Fruit fly (Drosophila melanogaster) whole organism, embryonic: Measurements from ENCODE around the gene Mur2B.
A peak's percentile ranks its signal among the peaks of the same experiment; 100 is the strongest.

Experiments
- Abd-B ChIP-seq: fragments of 200-800 bp; sonication (Bioruptor generic); optimal IDR thresholded peaks from 2 replicates; lab custom pipeline; 2018; ENCODE audit warnings: missing biosample characterization, mild to moderate bottlenecking, missing genetic modification characterization, moderate library complexity
- Adf1 ChIP-seq: fragments of 200-800 bp; sonication (Bioruptor generic); IDR thresholded peaks from 2 replicates; pipeline ENCODE4 v1.3.6; 2022; ENCODE audit warnings: missing biosample characterization, missing genetic modification characterization
- B-H1 ChIP-seq: fragments of 200-800 bp; sonication (Bioruptor generic); IDR thresholded peaks from 3 replicates; pipeline ENCODE4 v1.3.6; 2022; ENCODE audit warnings: missing biosample characterization, missing genetic modification characterization
- C15 ChIP-seq: fragments of 200-800 bp; sonication (Bioruptor generic); IDR thresholded peaks from 3 replicates; pipeline ENCODE4 v1.3.6; 2022; ENCODE audit warnings: missing biosample characterization, missing genetic modification characterization
- CG10543 ChIP-seq: fragments of 200-800 bp; sonication (Bioruptor generic); optimal IDR thresholded peaks from 3 replicates; lab custom pipeline; 2017; ENCODE audit warnings: missing biosample characterization, mild to moderate bottlenecking, missing genetic modification characterization, moderate library complexity
- CG10654 ChIP-seq: fragments of 200-800 bp; sonication (Bioruptor generic); optimal IDR thresholded peaks from 2 replicates; lab custom pipeline; 2016; ENCODE audit warnings: missing biosample characterization, missing genetic modification characterization
- CG1602 ChIP-seq: fragments of 200-800 bp; sonication (Bioruptor generic); optimal IDR thresholded peaks from 3 replicates; lab custom pipeline; 2016; ENCODE audit warnings: missing biosample characterization, missing genetic modification characterization
- CG16863 ChIP-seq: fragments of 200-800 bp; sonication (Bioruptor generic); optimal IDR thresholded peaks from 3 replicates; lab custom pipeline; 2016; ENCODE audit warnings: missing biosample characterization, missing genetic modification characterization
- CG17912 ChIP-seq: fragments of 200-800 bp; sonication (Bioruptor generic); optimal IDR thresholded peaks from 2 replicates; lab custom pipeline; 2018; ENCODE audit warnings: missing biosample characterization, mild to moderate bottlenecking, missing genetic modification characterization
- CG18262 ChIP-seq: fragments of 200-800 bp; optimal IDR thresholded peaks from 3 replicates; lab custom pipeline; 2019; ENCODE audit warnings: missing biosample characterization, mild to moderate bottlenecking, missing genetic modification characterization, moderate library complexity
- CG43689 ChIP-seq: fragments of 200-800 bp; sonication (Bioruptor generic); IDR thresholded peaks from 2 replicates; pipeline ENCODE4 v1.3.6; 2022; ENCODE audit warnings: missing biosample characterization, missing genetic modification characterization
- CG4424 ChIP-seq: fragments of 200-800 bp; sonication (Bioruptor generic); optimal IDR thresholded peaks from 3 replicates; lab custom pipeline; 2016; ENCODE audit warnings: missing biosample characterization, missing genetic modification characterization
- CG6654 ChIP-seq: fragments of 200-800 bp; sonication (Bioruptor generic); optimal IDR thresholded peaks from 2 replicates; lab custom pipeline; 2017; ENCODE audit warnings: missing biosample characterization, mild to moderate bottlenecking, missing genetic modification characterization
- CG8388 ChIP-seq: fragments of 200-800 bp; sonication (Bioruptor generic); optimal IDR thresholded peaks from 2 replicates; lab custom pipeline; 2019; ENCODE audit warnings: missing biosample characterization, mild to moderate bottlenecking, missing genetic modification characterization, moderate library complexity
- CG8765 ChIP-seq: fragments of 200-800 bp; sonication (Bioruptor generic); IDR thresholded peaks from 2 replicates; pipeline ENCODE4 v1.3.6; 2022; ENCODE audit warnings: missing biosample characterization, missing genetic modification characterization
- CG8924 ChIP-seq: fragments of 200-800 bp; optimal IDR thresholded peaks from 3 replicates; lab custom pipeline; 2019; ENCODE audit warnings: missing biosample characterization, mild to moderate bottlenecking, missing genetic modification characterization, moderate library complexity
- CG8944 ChIP-seq: fragments of 200-800 bp; sonication (Bioruptor generic); optimal IDR thresholded peaks from 3 replicates; lab custom pipeline; 2016; ENCODE audit warnings: missing biosample characterization, missing genetic modification characterization
- CG9727 ChIP-seq: fragments of 200-800 bp; sonication (Bioruptor generic); optimal IDR thresholded peaks from 3 replicates; lab custom pipeline; 2017; ENCODE audit warnings: missing biosample characterization, mild to moderate bottlenecking, missing genetic modification characterization
- CG9797 ChIP-seq: fragments of 200-800 bp; sonication (Bioruptor generic); optimal IDR thresholded peaks from 3 replicates; lab custom pipeline; 2018; ENCODE audit warnings: missing biosample characterization, mild to moderate bottlenecking, missing genetic modification characterization
- Deaf1 ChIP-seq: fragments of 200-800 bp; optimal IDR thresholded peaks from 3 replicates; lab custom pipeline; 2019; ENCODE audit warnings: missing biosample characterization, mild to moderate bottlenecking, missing genetic modification characterization, moderate library complexity
- Dip3 ChIP-seq: fragments of 200-800 bp; sonication (Bioruptor generic); optimal IDR thresholded peaks from 3 replicates; lab custom pipeline; 2016; ENCODE audit warnings: missing biosample characterization, missing genetic modification characterization
- HLH54F ChIP-seq: fragments of 200-800 bp; sonication (Bioruptor generic); optimal IDR thresholded peaks from 3 replicates; lab custom pipeline; 2016; ENCODE audit warnings: missing biosample characterization, missing genetic modification characterization
- Hr3 ChIP-seq: fragments of 200-800 bp; sonication (Bioruptor generic); optimal IDR thresholded peaks from 3 replicates; lab custom pipeline; 2016; ENCODE audit warnings: missing biosample characterization, missing genetic modification characterization
- Hr51 ChIP-seq, 2 experiments: fragments of 200-800 bp; sonication (Bioruptor generic); optimal IDR thresholded peaks; 2 replicates in 1 of 2; 3 replicates in 1 of 2; lab custom pipeline; 2016 to 2018; ENCODE audit warnings: missing biosample characterization in 2 of 2, missing genetic modification characterization in 2 of 2, mild to moderate bottlenecking in 1 of 2, moderate library complexity in 1 of 2
- Hsf ChIP-seq: fragments of 200-800 bp; sonication (Bioruptor generic); optimal IDR thresholded peaks from 3 replicates; lab custom pipeline; 2016; ENCODE audit warnings: missing biosample characterization, missing genetic modification characterization
- MESR4 ChIP-seq: fragments of 200-800 bp; sonication (Bioruptor generic); optimal IDR thresholded peaks from 2 replicates; lab custom pipeline; 2018; ENCODE audit warnings: missing biosample characterization, mild to moderate bottlenecking, missing genetic modification characterization, moderate library complexity
- Meics ChIP-seq: fragments of 200-800 bp; sonication (Bioruptor generic); optimal IDR thresholded peaks from 2 replicates; lab custom pipeline; 2017; ENCODE audit warnings: missing biosample characterization, mild to moderate bottlenecking, missing genetic modification characterization
- Trl ChIP-seq, 3 experiments: fragments of >200 bp in 2 of 3; fragments of 200-800 bp in 1 of 3; sonication (Bioruptor generic) in 1 of 3; optimal IDR thresholded peaks; 2 replicates in 1 of 3; 3 replicates in 2 of 3; lab custom pipeline; 2016 to 2017; ENCODE audit warnings: missing biosample characterization in 1 of 3, missing genetic modification characterization in 1 of 3
- Vsx1 ChIP-seq: fragments of 200-800 bp; sonication (Bioruptor generic); optimal IDR thresholded peaks from 2 replicates; lab custom pipeline; 2017; ENCODE audit warnings: missing biosample characterization, mild to moderate bottlenecking, missing genetic modification characterization, missing genetic modification reagents
- abd-A ChIP-seq: fragments of 200-800 bp; sonication (Bioruptor generic); optimal IDR thresholded peaks from 3 replicates; lab custom pipeline; 2019; ENCODE audit warnings: missing biosample characterization, mild to moderate bottlenecking, missing genetic modification characterization, moderate library complexity
- al ChIP-seq: fragments of 200-800 bp; sonication (Bioruptor generic); IDR thresholded peaks from 2 replicates; pipeline ENCODE4 v1.3.6; 2022; ENCODE audit warnings: missing biosample characterization, missing genetic modification characterization
- chif ChIP-seq, 2 experiments: fragments of 200-800 bp; sonication (Bioruptor generic); optimal IDR thresholded peaks; 3 replicates each; lab custom pipeline; 2016; ENCODE audit warnings: missing biosample characterization in 2 of 2, missing genetic modification characterization in 2 of 2
- chm ChIP-seq: fragments of 200-800 bp; sonication (Bioruptor generic); IDR thresholded peaks from 2 replicates; pipeline ENCODE4 v1.3.6; 2022; ENCODE audit warnings: missing biosample characterization, missing genetic modification characterization
- chn ChIP-seq: fragments of 200-800 bp; sonication (Bioruptor generic); optimal IDR thresholded peaks from 2 replicates; lab custom pipeline; 2016; ENCODE audit warnings: missing biosample characterization, missing genetic modification characterization
- crol ChIP-seq: fragments of 200-800 bp; sonication (Bioruptor generic); IDR thresholded peaks from 2 replicates; pipeline ENCODE4 v1.3.6; 2022; ENCODE audit warnings: missing biosample characterization, missing genetic modification characterization
- ewg ChIP-seq: fragments of 200-800 bp; sonication (Bioruptor generic); optimal IDR thresholded peaks from 3 replicates; lab custom pipeline; 2017; ENCODE audit warnings: mild to moderate bottlenecking, missing biosample characterization, missing genetic modification reagents, missing genetic modification characterization
- fd64A ChIP-seq: fragments of 200-800 bp; sonication (Bioruptor generic); optimal IDR thresholded peaks from 3 replicates; lab custom pipeline; 2018; ENCODE audit warnings: missing biosample characterization, mild to moderate bottlenecking, missing genetic modification characterization
- jing ChIP-seq: fragments of 200-800 bp; sonication (Bioruptor generic); optimal IDR thresholded peaks from 2 replicates; lab custom pipeline; 2018; ENCODE audit warnings: missing biosample characterization, mild to moderate bottlenecking, missing genetic modification characterization
- mam ChIP-seq: fragments of 200-800 bp; sonication (Bioruptor generic); optimal IDR thresholded peaks from 3 replicates; lab custom pipeline; 2016; ENCODE audit warnings: missing biosample characterization, missing genetic modification characterization
- nerfin-2 ChIP-seq: fragments of 200-800 bp; sonication (Bioruptor generic); IDR thresholded peaks from 2 replicates; pipeline ENCODE4 v1.3.6; 2022; ENCODE audit warnings: missing biosample characterization, missing genetic modification characterization; ENCODE audit not compliant: partially characterized antibody
- schlank ChIP-seq: fragments of 200-800 bp; sonication (Bioruptor generic); optimal IDR thresholded peaks from 2 replicates; lab custom pipeline; 2018; ENCODE audit warnings: missing biosample characterization, mild to moderate bottlenecking, missing genetic modification characterization
- unpg ChIP-seq: fragments of 200-800 bp; sonication (Bioruptor generic); optimal IDR thresholded peaks from 3 replicates; lab custom pipeline; 2018; ENCODE audit warnings: missing biosample characterization, mild to moderate bottlenecking, missing genetic modification characterization, moderate library complexity
- z ChIP-seq: fragments of 200-800 bp; sonication (Bioruptor generic); IDR thresholded peaks from 3 replicates; pipeline ENCODE4 v1.3.6; 2022; ENCODE audit warnings: missing biosample characterization, missing genetic modification characterization
- zfh2 ChIP-seq: fragments of 200-800 bp; sonication (Bioruptor generic); optimal IDR thresholded peaks from 2 replicates; lab custom pipeline; 2016; ENCODE audit warnings: missing biosample characterization, missing genetic modification characterization

The Mur2B gene

DNA sequence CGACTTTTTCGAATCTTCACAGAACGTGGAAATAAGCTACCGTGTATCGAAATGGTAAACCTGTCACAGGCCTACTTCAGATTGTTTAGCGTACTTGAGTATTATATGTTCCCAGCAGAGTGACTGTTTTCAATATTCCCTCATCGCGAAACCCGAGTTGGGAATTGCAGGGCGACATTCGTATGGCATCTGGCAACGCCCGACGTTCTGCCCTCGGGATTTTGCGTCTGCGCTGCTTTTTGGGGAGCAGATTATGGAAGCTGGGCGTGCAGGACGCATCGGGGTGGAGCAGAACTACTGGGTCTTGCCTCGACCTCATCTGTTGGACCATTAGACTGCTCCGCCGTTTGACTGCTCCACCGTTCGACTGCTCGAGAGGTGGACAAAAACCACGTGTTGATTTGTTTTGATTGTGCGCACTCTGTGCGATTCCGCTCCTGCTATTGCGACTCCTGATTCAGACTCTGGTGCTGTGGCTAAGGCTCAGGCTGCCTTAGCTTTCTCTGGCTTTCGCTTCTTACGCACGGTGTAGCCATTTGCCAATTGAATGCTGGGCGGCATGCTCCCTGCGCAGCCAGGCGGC, 160.3 kb downstream of the Mur2B start (continued):
- TF ChIP-seq ewg (GFP tag; lab: Kevin White, UChicago) (peak; percentile 92), C15 (no peak), CG8924 (tag; lab: Kevin White, UChicago) (no peak), zfh2 (GFP tag; lab: Kevin White, UChicago) (no peak), Hr3 (GFP tag; lab: Kevin White, UChicago) (no peak), CG8944 (GFP tag; lab: Kevin White, UChicago) (no peak)

DNA sequence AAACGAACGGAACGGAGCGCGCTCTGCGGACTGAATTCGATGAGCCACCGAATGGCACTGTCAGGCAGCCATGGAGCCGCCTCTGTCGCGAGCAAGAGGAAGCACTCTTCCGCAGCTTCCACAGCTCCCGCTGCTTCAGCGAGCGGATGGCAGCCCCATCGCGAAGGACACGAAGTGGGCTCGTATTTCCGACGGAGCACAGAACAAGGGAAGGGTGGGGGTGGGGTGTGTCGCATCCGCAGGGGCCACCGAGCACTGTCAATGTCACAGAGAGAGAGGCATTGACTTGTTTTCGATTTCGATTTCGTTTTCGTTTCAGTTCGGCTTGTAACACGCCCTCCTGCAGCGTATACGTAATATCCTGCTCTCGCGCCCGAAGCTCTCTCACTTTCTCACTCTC, 160.8 kb downstream of the Mur2B start, which contains the start of gene Nmdar2:
Gene Nmdar2 (minus strand): TSS at position 59 of the 400 bp plus-strand sequence.
- peak; percentile 75 for TF ChIP-seq crol (GFP tag; lab: Robert Waterston, UW)
- no peak for TF ChIP-seq nerfin-2 (GFP tag; lab: Robert Waterston, UW)
- TF ChIP-seq Deaf1 (tag; lab: Kevin White, UChicago): peak; percentile 97
- TF ChIP-seq Adf1 (GFP tag; lab: Robert Waterston, UW): peak; percentile 7; the same call in 1 of the 2 replicates
- TF ChIP-seq Trl (optimal IDR thresholded peaks at IDR 0.05; lab: Kevin White, UChicago): peak in 1 of 2 experiments; percentile 33
- no peak for TF ChIP-seq Trl (GFP tag; optimal IDR thresholded peaks at IDR 0.05; lab: Kevin White, UChicago)
- TF ChIP-seq unpg (GFP tag; lab: Kevin White, UChicago): no peak

DNA sequence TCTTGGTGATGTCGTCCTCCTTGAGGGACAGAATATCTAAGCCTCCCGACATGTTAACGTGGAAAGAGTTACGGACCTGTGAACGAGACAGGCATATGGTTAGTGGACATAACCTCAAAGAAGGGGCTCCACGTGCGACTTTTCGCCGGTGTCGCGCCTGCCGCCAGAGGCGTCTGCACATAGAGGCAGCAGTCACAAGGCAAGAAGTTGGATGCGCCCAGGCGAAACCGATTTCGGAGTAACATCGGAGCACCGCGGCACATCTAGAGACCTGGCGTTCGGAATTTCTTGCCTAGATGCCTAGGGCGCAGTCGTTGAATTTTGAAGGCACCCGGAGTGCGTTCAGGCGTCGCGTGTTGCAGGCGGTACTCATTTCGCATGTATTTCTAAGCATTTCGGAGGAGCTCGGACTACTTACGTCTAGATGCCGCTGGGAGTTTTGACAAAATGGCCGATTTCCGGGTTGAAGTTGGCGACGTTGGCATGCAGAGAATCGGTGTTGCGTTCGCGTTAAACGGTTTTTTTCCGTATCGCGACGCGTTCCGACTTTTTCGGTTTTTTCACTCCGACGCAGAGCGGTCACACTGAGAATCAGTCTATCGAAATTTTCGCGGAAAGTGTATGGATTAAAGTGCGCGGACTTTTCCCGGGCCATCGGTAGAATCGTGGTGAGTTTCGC, 185.6 kb downstream of the Mur2B start, which contains the start of the genes sta and inc:
Gene sta (minus strand): TSS at position 574 of the 679 bp plus-strand sequence.
Gene inc (plus strand): TSS at position 640 of the 679 bp plus-strand sequence.
- TF ChIP-seq CG1602 (GFP tag; lab: Kevin White, UChicago): no peak
- TF ChIP-seq unpg (GFP tag; lab: Kevin White, UChicago): peak; percentile 67
- TF ChIP-seq Hsf: peak; percentile 37
- no peak for TF ChIP-seq CG43689 (GFP tag; lab: Robert Waterston, UW)
- TF ChIP-seq jing: no peak
- peak; percentile 40 for TF ChIP-seq mam (GFP tag; lab: Kevin White, UChicago)
- TF ChIP-seq Dip3 (GFP tag; lab: Kevin White, UChicago): peak; percentile 8
- peak; percentile 52 for TF ChIP-seq fd64A
- peak; percentile 38 to 44 for TF ChIP-seq chif (GFP tag; optimal IDR thresholded peaks at IDR 0.05; lab: Kevin White, UChicago)
- no peak for TF ChIP-seq CG10654 (GFP tag; lab: Kevin White, UChicago)
- peak; percentile 84 for TF ChIP-seq CG17912 (GFP tag; lab: Kevin White, UChicago)
- TF ChIP-seq CG18262 (tag; lab: Kevin White, UChicago): peak; percentile 63
- 0 out of 3 replicates have a peak, but pooled peaks have one; percentile 27 for TF ChIP-seq z
- TF ChIP-seq ewg (GFP tag; lab: Kevin White, UChicago): peak; percentile 72
- TF ChIP-seq CG16863 (GFP tag; lab: Kevin White, UChicago): no peak
- peak; percentile 53 for TF ChIP-seq Hr51 (GFP tag; optimal IDR thresholded peaks at IDR 0.05; lab: Kevin White, UChicago)
- no peak for TF ChIP-seq Abd-B (GFP tag; lab: Kevin White, UChicago)
- peak; percentile 67 for TF ChIP-seq schlank (tag; lab: Kevin White, UChicago)
- peak; percentile 55 for TF ChIP-seq abd-A (tag; lab: Kevin White, UChicago)
- TF ChIP-seq CG9797: peak; percentile 99
- peak; percentile 82 for TF ChIP-seq CG10543 (GFP tag; lab: Kevin White, UChicago)
- peak; percentile 71 for TF ChIP-seq CG9727 (GFP tag; lab: Kevin White, UChicago)
- peak; percentile 67 for TF ChIP-seq Vsx1 (GFP tag; lab: Kevin White, UChicago)
- peak; percentile 87 for TF ChIP-seq Meics (GFP tag; lab: Kevin White, UChicago)
- TF ChIP-seq chn (GFP tag; lab: Kevin White, UChicago): peak; percentile 59
- peak; percentile 61 for TF ChIP-seq chm
- TF ChIP-seq CG6654 (GFP tag; lab: Kevin White, UChicago): peak; percentile 12
- peak; percentile 28 for TF ChIP-seq HLH54F (GFP tag; lab: Kevin White, UChicago)
- TF ChIP-seq CG4424 (GFP tag; lab: Kevin White, UChicago): peak; percentile 55
- no peak for TF ChIP-seq CG8765 (GFP tag; lab: Robert Waterston, UW)
- TF ChIP-seq CG8388 (GFP tag; lab: Kevin White, UChicago): peak; percentile 55
- peak; percentile 96 for TF ChIP-seq MESR4
- no peak; the same call in 2 of the 3 replicates for TF ChIP-seq B-H1 (GFP tag; lab: Robert Waterston, UW)
- no peak for TF ChIP-seq al
